Worm (Caenorhabditis elegans): Measurements from ENCODE around the gene sre-55.
A peak's percentile ranks its signal among the peaks of the same experiment; 100 is the strongest.

Gene sre-55

DNA sequence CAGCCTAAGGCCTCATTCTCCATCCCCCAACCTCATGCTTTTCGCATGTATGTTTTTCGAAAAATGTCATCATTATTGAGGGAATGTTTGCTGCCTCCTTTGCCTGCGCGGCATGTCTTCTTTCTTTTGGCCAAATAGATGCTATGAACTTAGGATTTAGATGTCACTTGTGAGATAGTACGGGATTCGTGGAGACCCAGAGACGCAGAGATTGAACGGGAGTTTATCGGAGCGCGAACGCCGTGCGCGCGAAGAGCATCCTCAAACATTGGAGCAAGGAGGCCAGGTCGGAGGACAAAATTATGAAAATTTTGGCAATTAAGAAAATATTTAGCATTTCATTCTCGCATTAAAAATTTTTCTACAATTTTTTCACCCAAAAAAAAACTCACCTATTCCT lies 19.9 kb downstream of the sre-55 start:
- TF ChIP-seq drap-1 (GFP tag; optimal IDR thresholded peaks at IDR 0.05) (no peak), unc-120 (tag; optimal IDR thresholded peaks at IDR 0.05; ENCODE audit: poor library complexity, severe bottlenecking) (peak; percentile 18), pha-4 (tag; optimal IDR thresholded peaks at IDR 0.05) (peak; percentile 29)

DNA sequence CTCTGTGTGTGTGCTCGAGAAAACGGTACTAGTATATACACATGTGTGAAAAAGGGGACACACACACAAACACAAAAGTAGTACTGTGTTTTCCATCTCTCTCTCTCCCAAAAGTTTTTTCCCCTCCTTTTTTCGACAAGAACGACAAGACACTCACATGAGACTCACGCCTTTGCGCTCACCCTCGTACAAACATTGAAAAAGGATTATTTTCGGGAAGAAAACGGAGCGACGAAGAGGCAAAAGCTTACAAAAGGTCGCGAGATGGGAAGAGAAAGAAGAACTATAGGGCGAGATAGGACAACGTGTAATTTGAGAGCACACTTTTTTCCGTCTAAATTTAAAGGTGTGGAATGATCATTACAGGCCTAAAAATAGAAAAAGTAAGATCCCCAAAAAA lies 20.8 kb downstream of the sre-55 start:
- TF ChIP-seq tbx-8 (GFP tag; optimal IDR thresholded peaks at IDR 0.05) (no peak), ceh-83 (GFP tag; optimal IDR thresholded peaks at IDR 0.05) (no peak), ces-1 (GFP tag; optimal IDR thresholded peaks at IDR 0.05) (no peak), mep-1 (tag; optimal IDR thresholded peaks at IDR 0.05) (no peak), pha-4 (tag; optimal IDR thresholded peaks at IDR 0.05) (no peak), nhr-28 (tag; optimal IDR thresholded peaks at IDR 0.05) (no peak), sem-2 (GFP tag; optimal IDR thresholded peaks at IDR 0.05) (no peak), bed-3 (GFP tag; optimal IDR thresholded peaks at IDR 0.05) (no peak), nhr-76 (tag; optimal IDR thresholded peaks at IDR 0.05) (no peak), lin-32 (GFP tag; optimal IDR thresholded peaks at IDR 0.05) (no peak), lin-13 (tag; optimal IDR thresholded peaks at IDR 0.05) (no peak), elt-3 (tag; optimal IDR thresholded peaks at IDR 0.05) (no peak), snpc-4 (tag; optimal IDR thresholded peaks at IDR 0.05) (no peak), drap-1 (GFP tag; optimal IDR thresholded peaks at IDR 0.05) (no peak), ham-2 (GFP tag; optimal IDR thresholded peaks at IDR 0.05) (no peak)

ce11 chrII:12350737-12351275 lies 21.7 kb downstream of the sre-55 start:
- TF ChIP-seq M03D4.4 (tag; optimal IDR thresholded peaks at IDR 0.05): no peak
- TF ChIP-seq lsy-2 (tag; optimal IDR thresholded peaks at IDR 0.05): peak; percentile 41
- TF ChIP-seq hlh-1 (tag; optimal IDR thresholded peaks at IDR 0.05): no peak
- no peak for TF ChIP-seq bed-3 (GFP tag; optimal IDR thresholded peaks at IDR 0.05)

DNA sequence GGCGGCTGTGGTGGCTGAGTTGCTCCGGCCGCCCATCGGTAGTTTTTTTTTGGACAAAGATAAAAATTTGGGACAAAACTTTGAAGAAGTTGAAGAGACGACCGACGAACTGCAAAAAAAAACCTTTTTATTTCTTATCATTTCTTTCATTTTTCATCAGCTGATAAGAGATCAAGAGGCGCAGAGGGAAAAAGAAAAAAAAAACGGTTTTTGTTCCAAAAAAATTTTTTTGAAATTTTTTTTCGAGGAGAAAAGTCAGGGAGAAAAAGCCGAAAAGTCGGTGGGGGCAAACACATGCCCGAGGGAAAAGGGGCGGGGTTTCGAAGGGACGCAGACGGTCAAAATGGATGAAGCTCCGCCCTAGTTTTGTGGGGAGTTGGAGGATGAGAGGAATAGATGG lies 23.0 kb downstream of the sre-55 start, which contains the start of gene ras-1:
Gene ras-1 (minus strand): TSS at position 129 of the 400 bp plus-strand sequence.
- no peak for TF ChIP-seq ceh-39 (tag; optimal IDR thresholded peaks at IDR 0.05)

- TF ChIP-seq ceh-83 (GFP tag; optimal IDR thresholded peaks at IDR 0.05): no peak
- no peak for TF ChIP-seq elt-1 (tag; optimal IDR thresholded peaks at IDR 0.05; ENCODE audit: borderline replicate concordance, insufficient read depth)
- no peak for TF ChIP-seq mls-2 (tag; optimal IDR thresholded peaks at IDR 0.05)
- no peak for TF ChIP-seq mep-1 (tag; optimal IDR thresholded peaks at IDR 0.05)
- no peak for TF ChIP-seq nhr-12 (tag; optimal IDR thresholded peaks at IDR 0.05)
- TF ChIP-seq pha-4 (tag; optimal IDR thresholded peaks at IDR 0.05): no peak
- no peak for TF ChIP-seq tbx-8 (GFP tag; optimal IDR thresholded peaks at IDR 0.05)
- no peak for TF ChIP-seq unc-62 (GFP tag; optimal IDR thresholded peaks at IDR 0.05)
- TF ChIP-seq snpc-4 (tag; optimal IDR thresholded peaks at IDR 0.05): no peak
- TF ChIP-seq blmp-1 (tag; optimal IDR thresholded peaks at IDR 0.05): no peak
- no peak for TF ChIP-seq mab-5 (tag; optimal IDR thresholded peaks at IDR 0.05)
- TF ChIP-seq hlh-1 (tag; optimal IDR thresholded peaks at IDR 0.05): no peak
- no peak for TF ChIP-seq lin-13 (tag; optimal IDR thresholded peaks at IDR 0.05)
- TF ChIP-seq nhr-28 (tag; optimal IDR thresholded peaks at IDR 0.05): no peak
Observed at ce11 chrII:12353104-12353503, 24.0 kb downstream of the sre-55 start.

ce11 chrII:12353816-12354215 lies 24.7 kb downstream of the sre-55 start:
- TF ChIP-seq hlh-1 (tag; optimal IDR thresholded peaks at IDR 0.05) (peak; percentile 97), ztf-11 (tag; optimal IDR thresholded peaks at IDR 0.05) (no peak), unc-39 (tag; optimal IDR thresholded peaks at IDR 0.05) (no peak), lsy-2 (tag; optimal IDR thresholded peaks at IDR 0.05) (no peak), lin-32 (GFP tag; optimal IDR thresholded peaks at IDR 0.05) (no peak), unc-62 (GFP tag; optimal IDR thresholded peaks at IDR 0.05) (peak; percentile 89)

DNA sequence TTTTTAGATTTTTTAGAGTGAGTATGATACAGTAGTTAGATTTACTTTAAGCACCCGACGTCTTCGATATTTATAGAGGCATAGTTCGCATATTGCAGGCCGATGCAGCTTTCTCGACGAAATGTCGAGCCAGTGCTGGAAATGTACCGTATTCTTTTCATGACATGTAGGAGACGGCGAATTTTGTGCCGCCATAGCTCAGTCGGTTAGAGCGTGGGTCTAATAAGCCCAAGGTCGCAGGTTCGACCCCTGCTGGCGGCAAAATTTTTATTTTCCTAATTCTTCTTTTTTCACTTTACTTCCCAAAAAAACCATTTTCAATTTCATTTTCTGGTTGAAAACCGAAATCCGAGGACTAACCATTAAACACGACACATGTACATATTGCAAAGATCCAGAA lies 33.2 kb downstream of the sre-55 start:
- TF ChIP-seq unc-120 (tag; optimal IDR thresholded peaks at IDR 0.05; ENCODE audit: poor library complexity, severe bottlenecking) (no peak), nhr-76 (tag; optimal IDR thresholded peaks at IDR 0.05) (no peak), ceh-83 (GFP tag; optimal IDR thresholded peaks at IDR 0.05) (peak; percentile 52), tbx-8 (GFP tag; optimal IDR thresholded peaks at IDR 0.05) (no peak), mls-2 (tag; optimal IDR thresholded peaks at IDR 0.05) (no peak), M03D4.4 (tag; optimal IDR thresholded peaks at IDR 0.05) (no peak), nhr-28 (tag; optimal IDR thresholded peaks at IDR 0.05) (no peak)
